Fruit fly (Drosophila melanogaster) S2 (cell line): ENCODE data around the gene CG6071.

Experiments used
- CG8478 ChIP-seq: fragments of >200 bp; optimal IDR thresholded peaks from 2 replicates; lab custom pipeline; 2018
- CTCF ChIP-seq, 2 experiments: fragments of >200 bp; optimal IDR thresholded peaks; 2 replicates each; lab custom pipeline; 2018

The CG6071 gene

DNA sequence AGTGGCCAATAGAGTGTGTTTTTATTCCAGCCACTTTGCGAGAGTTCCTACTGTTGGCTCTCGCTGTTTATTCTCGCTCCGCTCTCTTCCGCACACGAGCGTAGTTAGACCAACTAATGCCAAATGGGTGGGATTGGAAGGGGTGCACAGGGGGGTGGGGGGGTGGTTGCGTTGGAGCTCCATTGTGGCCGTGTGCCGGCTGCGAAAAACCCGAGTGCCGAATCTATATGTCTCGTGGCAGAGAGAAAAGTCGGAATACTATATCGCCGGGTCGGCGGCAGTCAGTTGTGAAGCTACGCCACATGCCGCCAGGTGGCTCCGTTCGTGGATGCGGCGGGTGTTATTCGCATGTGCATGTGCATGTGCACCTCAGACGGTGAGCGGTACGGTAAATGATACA, 44.7 kb downstream of the CG6071 start:
- TF ChIP-seq CTCF (optimal IDR thresholded peaks at IDR 0.05; lab: Kevin White, UChicago) (no peak), CG8478 (lab: Kevin White, UChicago) (no peak)

DNA sequence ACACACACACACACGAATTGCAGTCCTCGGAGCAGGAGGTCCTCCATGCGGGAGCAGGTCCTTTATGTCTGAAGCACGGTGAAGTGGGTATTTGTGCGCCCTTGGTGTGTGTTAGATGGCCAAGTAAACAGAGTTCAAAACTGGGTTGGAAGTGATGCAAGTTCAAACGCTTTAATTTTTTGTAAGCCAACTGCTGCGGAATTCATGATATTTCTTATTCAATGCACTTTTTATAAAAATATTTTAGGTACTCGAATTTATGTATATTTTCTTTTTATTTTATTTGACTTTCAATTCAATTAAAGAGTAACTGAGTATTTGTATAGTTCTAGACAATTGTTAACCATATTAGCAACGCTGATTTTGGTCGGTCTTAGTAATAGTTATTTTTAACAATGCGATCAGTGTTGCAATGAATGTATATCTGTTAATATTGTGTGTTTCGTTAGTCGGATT, 45.8 kb downstream of the CG6071 start, which contains the start of the genes CG14137 and CG46394:
TSS of gene CG14137 (minus strand) at position 101 of the 456 bp plus-strand sequence.
TSS of gene CG46394 (plus strand) at position 406 of the 456 bp plus-strand sequence.
- TF ChIP-seq CG8478 (lab: Kevin White, UChicago) (no peak), CTCF (optimal IDR thresholded peaks at IDR 0.05; lab: Kevin White, UChicago) (no peak)

DNA sequence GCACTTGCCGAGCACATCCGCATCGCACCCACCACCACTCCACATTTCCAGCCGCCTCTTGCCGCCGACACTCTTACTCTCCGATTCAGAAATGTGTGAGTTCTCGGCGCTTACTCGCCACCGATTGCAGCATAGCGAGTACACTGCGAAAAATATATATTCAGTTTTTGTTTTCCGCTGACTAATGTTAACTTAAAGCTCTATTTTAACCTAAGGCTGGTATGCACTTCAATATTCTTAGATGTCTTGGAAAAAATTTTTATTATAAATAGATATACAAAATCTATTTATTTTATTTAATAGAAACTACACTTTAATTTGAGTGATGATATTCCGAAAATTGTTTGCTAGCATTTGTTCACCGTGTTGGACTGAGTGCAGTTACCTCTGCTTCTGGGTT, 46.6 kb downstream of the CG6071 start:
- TF ChIP-seq CTCF (optimal IDR thresholded peaks at IDR 0.05; lab: Kevin White, UChicago) (no peak), CG8478 (lab: Kevin White, UChicago) (no peak)

DNA sequence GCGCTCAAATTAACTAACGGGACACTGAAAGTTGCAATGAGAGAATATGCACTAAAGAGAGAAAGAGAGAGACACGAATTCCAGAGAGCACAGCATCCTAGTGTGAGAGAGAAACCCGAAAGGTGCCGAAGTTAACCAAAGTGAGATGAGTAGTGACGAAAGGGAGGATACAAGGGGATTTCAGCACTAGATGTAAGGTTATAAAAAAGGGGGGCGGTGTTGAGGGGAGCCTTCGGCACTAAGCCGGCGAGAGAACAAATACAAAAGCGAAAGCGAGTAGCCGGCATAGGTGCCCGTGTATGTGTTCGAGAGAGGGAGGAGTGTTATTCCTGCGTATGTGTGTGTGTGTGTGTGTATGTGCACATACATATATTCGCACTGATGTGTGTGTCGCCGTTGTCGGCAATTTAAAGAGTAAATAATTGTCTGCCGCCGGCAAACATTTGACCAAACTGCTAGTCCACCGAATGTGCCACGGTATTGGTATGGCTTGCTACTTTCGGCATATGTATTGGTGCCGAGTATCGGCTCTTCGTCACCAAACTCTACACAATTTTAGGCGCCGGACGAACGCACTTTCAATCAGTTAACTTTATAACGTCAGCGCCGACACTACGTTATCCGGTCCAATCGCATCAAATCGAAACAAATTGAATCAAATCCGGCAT, 49.1 kb downstream of the CG6071 start, which contains the start of gene CG7368:
TSS of gene CG7368 (plus strand) at position 618 of the 668 bp plus-strand sequence.
- TF ChIP-seq CG8478 (lab: Kevin White, UChicago) (no peak), CTCF (optimal IDR thresholded peaks at IDR 0.05; lab: Kevin White, UChicago) (no peak)

DNA sequence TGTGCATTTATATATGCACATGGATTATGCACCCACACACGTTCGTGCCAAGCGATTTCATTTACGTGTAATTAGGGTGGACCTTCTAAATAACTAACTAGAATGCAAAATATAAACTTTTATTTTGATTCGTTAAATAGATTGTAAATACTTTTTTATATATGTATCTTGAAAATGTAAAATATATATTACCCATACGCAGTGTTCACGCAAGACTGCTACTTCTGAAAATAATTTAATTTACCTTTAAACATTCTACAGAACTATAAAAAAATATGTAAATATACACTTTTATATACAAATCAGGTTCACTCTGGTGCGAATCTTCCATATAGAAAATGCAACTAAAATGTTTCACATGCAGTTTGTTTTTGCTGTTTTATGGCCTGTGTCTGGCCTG, 52.1 kb downstream of the CG6071 start:
- TF ChIP-seq CG8478 (lab: Kevin White, UChicago) (no peak), CTCF (optimal IDR thresholded peaks at IDR 0.05; lab: Kevin White, UChicago) (no peak)
